Fruit fly (Drosophila melanogaster): Measurements from ENCODE around the gene CG14006.

DNA sequence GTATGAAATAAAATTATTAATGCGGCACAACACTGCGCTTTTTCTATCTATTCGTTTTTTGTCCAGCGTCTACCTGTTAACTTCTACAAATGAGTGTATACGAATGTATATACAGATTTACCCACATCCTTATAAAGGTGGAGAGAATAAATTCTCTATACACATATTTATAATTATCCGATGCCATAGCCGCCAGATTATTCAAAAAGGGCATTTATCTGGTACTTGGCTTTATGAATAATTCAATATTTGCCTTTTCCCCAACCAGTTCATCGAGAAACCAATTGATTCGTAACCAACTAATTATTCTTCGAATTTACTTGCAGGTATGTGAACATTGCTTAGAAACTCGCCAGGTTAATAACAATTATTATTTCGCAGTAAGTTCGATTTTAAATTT lies 12.5 kb upstream of the CG14006 start, which contains the start of gene CG11147:
- TF ChIP-seq CG8478 (optimal IDR thresholded peaks at IDR 0.05), result no peak
- TF ChIP-seq CTCF (optimal IDR thresholded peaks at IDR 0.05), result no peak

Measured in S2 (cell line).